Worm (Caenorhabditis elegans) whole organism, L1 larva: ENCODE results near the gene mig-38.

Experiments used
- F16B12.6 ChIP-seq: fragments of 150-350 bp; optimal IDR thresholded peaks from 2 replicates; lab custom pipeline; 2014; ENCODE audit warnings: missing biosample characterization, missing genetic modification characterization
- Y116A8C.19 ChIP-seq: sonication (generic microtip); optimal IDR thresholded peaks from 2 replicates; lab custom pipeline; 2016; ENCODE audit warnings: missing compliant biosample characterization, missing genetic modification characterization, borderline replicate concordance
- ama-1 ChIP-seq: fragments of 150-350 bp; optimal IDR thresholded peaks from 2 replicates; lab custom pipeline; 2014
- blmp-1 ChIP-seq: fragments of 150-350 bp; optimal IDR thresholded peaks from 2 replicates; lab custom pipeline; 2014; ENCODE audit warnings: missing biosample characterization, missing genetic modification characterization
- ceh-63 ChIP-seq: fragments of 200-800 bp; sonication (Bioruptor generic); optimal IDR thresholded peaks from 2 replicates; lab custom pipeline; 2018; ENCODE audit warnings: mild to moderate bottlenecking, missing genetic modification characterization, missing compliant biosample characterization
- ceh-90 ChIP-seq: sonication (generic microtip); optimal IDR thresholded peaks from 2 replicates; lab custom pipeline; 2016; ENCODE audit warnings: missing genetic modification characterization, missing compliant biosample characterization
- dsc-1 ChIP-seq: sonication (generic microtip); optimal IDR thresholded peaks from 2 replicates; lab custom pipeline; 2016; ENCODE audit warnings: mild to moderate bottlenecking, missing genetic modification characterization, missing compliant biosample characterization
- efl-1 ChIP-seq, 4 experiments: fragments of 150-350 bp; optimal IDR thresholded peaks in 3 of 4; peaks in 1 of 4; 1 replicate in 1 of 4; 2 replicates in 3 of 4; lab custom pipeline; 2014; ENCODE audit warnings: missing biosample characterization in 2 of 4, missing genetic modification characterization in 2 of 4, missing genetic modification reagents in 2 of 4
- efl-3 ChIP-seq: fragments of 200-800 bp; sonication (Bioruptor generic); optimal IDR thresholded peaks from 2 replicates; lab custom pipeline; 2018; ENCODE audit warnings: mild to moderate bottlenecking, missing genetic modification characterization, missing compliant biosample characterization
- elt-2 ChIP-seq: sonication (generic microtip); optimal IDR thresholded peaks from 2 replicates; lab custom pipeline; 2016; ENCODE audit warnings: missing genetic modification characterization, mild to moderate bottlenecking, inconsistent platforms, missing compliant biosample characterization, missing genetic modification reagents
- fkh-8 ChIP-seq: sonication (generic microtip); optimal IDR thresholded peaks from 2 replicates; lab custom pipeline; 2016; ENCODE audit warnings: mild to moderate bottlenecking, missing genetic modification characterization, missing compliant biosample characterization
- fos-1 ChIP-seq: fragments of 150-350 bp; optimal IDR thresholded peaks from 2 replicates; lab custom pipeline; 2014; ENCODE audit warnings: missing biosample characterization, missing genetic modification characterization
- grh-1 ChIP-seq: fragments of 200-800 bp; sonication (Bioruptor generic); IDR thresholded peaks from 2 replicates; pipeline ENCODE4 v1.3.6; 2022; ENCODE audit warnings: missing genetic modification reagents, missing genetic modification characterization, missing compliant biosample characterization
- hlh-4 ChIP-seq: sonication (generic microtip); optimal IDR thresholded peaks from 2 replicates; lab custom pipeline; 2016; ENCODE audit warnings: mild to moderate bottlenecking, missing genetic modification characterization, missing compliant biosample characterization
- isw-1 ChIP-seq: fragments of 200-800 bp; sonication (Bioruptor generic); IDR thresholded peaks from 2 replicates; pipeline ENCODE4 v1.3.6; 2022; ENCODE audit warnings: missing genetic modification characterization, missing compliant biosample characterization
- jun-1 ChIP-seq: fragments of 150-350 bp; optimal IDR thresholded peaks from 2 replicates; lab custom pipeline; 2014; ENCODE audit warnings: missing biosample characterization, missing genetic modification reagents, missing genetic modification characterization
- lin-14 ChIP-seq: fragments of 200-800 bp; sonication (Bioruptor generic); optimal IDR thresholded peaks from 2 replicates; lab custom pipeline; 2018; ENCODE audit warnings: mild to moderate bottlenecking, missing genetic modification characterization, moderate library complexity, missing compliant biosample characterization
- lin-15B ChIP-seq: fragments of 150-350 bp; sonication (generic microtip); optimal IDR thresholded peaks from 3 replicates; lab custom pipeline; 2014; ENCODE audit warnings: missing biosample characterization, missing genetic modification characterization
- lin-39 ChIP-seq: fragments of 150-350 bp; optimal IDR thresholded peaks from 2 replicates; lab custom pipeline; 2014; ENCODE audit warnings: missing biosample characterization, missing genetic modification reagents, missing genetic modification characterization
- lsy-2 ChIP-seq, 2 experiments: fragments of 150-350 bp; optimal IDR thresholded peaks; 2 replicates each; lab custom pipeline; 2014; ENCODE audit warnings: missing biosample characterization in 2 of 2, missing genetic modification characterization in 2 of 2
- mdl-1 ChIP-seq, 2 experiments: fragments of 150-350 bp; optimal IDR thresholded peaks; 2 replicates each; lab custom pipeline; 2014 to 2017; ENCODE audit warnings: missing biosample characterization in 2 of 2, missing genetic modification characterization in 2 of 2, inconsistent platforms in 1 of 2
- mef-2 ChIP-seq: fragments of 150-350 bp; optimal IDR thresholded peaks from 2 replicates; lab custom pipeline; 2014; ENCODE audit warnings: missing biosample characterization, missing genetic modification characterization
- mep-1 ChIP-seq: fragments of 150-350 bp; optimal IDR thresholded peaks from 2 replicates; lab custom pipeline; 2014; ENCODE audit warnings: missing biosample characterization, missing genetic modification characterization
- nhr-11 ChIP-seq: fragments of 150-350 bp; optimal IDR thresholded peaks from 2 replicates; lab custom pipeline; 2014; ENCODE audit warnings: missing biosample characterization, missing genetic modification characterization
- nhr-19 ChIP-seq: fragments of 200-800 bp; sonication (Bioruptor generic); conservative IDR thresholded peaks from 2 replicates; pipeline ENCODE4 v1.3.6; 2022; ENCODE audit warnings: missing genetic modification characterization, missing compliant biosample characterization
- nhr-20 ChIP-seq: sonication (generic microtip); optimal IDR thresholded peaks from 2 replicates; lab custom pipeline; 2016; ENCODE audit warnings: mild to moderate bottlenecking, missing genetic modification characterization, missing compliant biosample characterization
- nhr-47 ChIP-seq: sonication (generic microtip); optimal IDR thresholded peaks from 2 replicates; lab custom pipeline; 2016; ENCODE audit warnings: mild to moderate bottlenecking, missing genetic modification characterization, moderate library complexity, missing compliant biosample characterization
- nhr-71 ChIP-seq: sonication (generic microtip); optimal IDR thresholded peaks from 2 replicates; lab custom pipeline; 2016; ENCODE audit warnings: mild to moderate bottlenecking, missing genetic modification characterization, moderate library complexity, missing compliant biosample characterization
- nhr-77 ChIP-seq: fragments of 150-350 bp; optimal IDR thresholded peaks from 2 replicates; lab custom pipeline; 2014; ENCODE audit warnings: missing biosample characterization, missing genetic modification characterization
- nhr-85 ChIP-seq: sonication (generic microtip); peaks from one replicate; lab custom pipeline; 2016; ENCODE audit warnings: missing genetic modification characterization, inconsistent platforms, missing compliant biosample characterization
- rnt-1 ChIP-seq: sonication (generic microtip); optimal IDR thresholded peaks from 2 replicates; lab custom pipeline; 2016; ENCODE audit warnings: mild to moderate bottlenecking, missing genetic modification characterization, moderate library complexity, missing compliant biosample characterization
- snu-23 ChIP-seq: sonication (generic microtip); optimal IDR thresholded peaks from 2 replicates; lab custom pipeline; 2016; ENCODE audit warnings: missing genetic modification characterization, missing compliant biosample characterization
- sptf-1 ChIP-seq: fragments of 150-350 bp; optimal IDR thresholded peaks from 2 replicates; lab custom pipeline; 2014; ENCODE audit warnings: missing biosample characterization, missing genetic modification characterization
- tbx-2 ChIP-seq: sonication (generic microtip); optimal IDR thresholded peaks from 2 replicates; lab custom pipeline; 2016; ENCODE audit warnings: missing genetic modification characterization, missing compliant biosample characterization
- unc-130 ChIP-seq: fragments of 150-350 bp; optimal IDR thresholded peaks from 2 replicates; lab custom pipeline; 2017; ENCODE audit warnings: missing biosample characterization, missing genetic modification characterization, inconsistent platforms
- unc-30 ChIP-seq: sonication (generic microtip); optimal IDR thresholded peaks from 2 replicates; lab custom pipeline; 2017; ENCODE audit warnings: missing biosample characterization, missing genetic modification characterization
- unc-62 ChIP-seq: fragments of 150-350 bp; optimal IDR thresholded peaks from 2 replicates; lab custom pipeline; 2014; ENCODE audit warnings: missing biosample characterization, missing genetic modification reagents, missing genetic modification characterization
- unc-98 ChIP-seq: fragments of 200-800 bp; sonication (Bioruptor generic); IDR thresholded peaks from 2 replicates; pipeline ENCODE4 v1.3.6; 2022; ENCODE audit warnings: missing genetic modification characterization, missing compliant biosample characterization
- xbp-1 ChIP-seq: sonication (generic microtip); optimal IDR thresholded peaks from 2 replicates; lab custom pipeline; 2016; ENCODE audit warnings: missing genetic modification characterization, missing compliant biosample characterization
- zip-4 ChIP-seq: fragments of 200-800 bp; sonication (Bioruptor generic); optimal IDR thresholded peaks from 2 replicates; lab custom pipeline; 2018; ENCODE audit warnings: mild to moderate bottlenecking, missing genetic modification characterization, moderate library complexity, missing compliant biosample characterization
- ztf-11 ChIP-seq, 2 experiments: sonication (generic microtip); optimal IDR thresholded peaks; 2 replicates each; lab custom pipeline; 2016 to 2017; ENCODE audit warnings: missing genetic modification characterization in 2 of 2, missing biosample characterization in 1 of 2, missing compliant biosample characterization in 1 of 2

mig-38 gene

DNA sequence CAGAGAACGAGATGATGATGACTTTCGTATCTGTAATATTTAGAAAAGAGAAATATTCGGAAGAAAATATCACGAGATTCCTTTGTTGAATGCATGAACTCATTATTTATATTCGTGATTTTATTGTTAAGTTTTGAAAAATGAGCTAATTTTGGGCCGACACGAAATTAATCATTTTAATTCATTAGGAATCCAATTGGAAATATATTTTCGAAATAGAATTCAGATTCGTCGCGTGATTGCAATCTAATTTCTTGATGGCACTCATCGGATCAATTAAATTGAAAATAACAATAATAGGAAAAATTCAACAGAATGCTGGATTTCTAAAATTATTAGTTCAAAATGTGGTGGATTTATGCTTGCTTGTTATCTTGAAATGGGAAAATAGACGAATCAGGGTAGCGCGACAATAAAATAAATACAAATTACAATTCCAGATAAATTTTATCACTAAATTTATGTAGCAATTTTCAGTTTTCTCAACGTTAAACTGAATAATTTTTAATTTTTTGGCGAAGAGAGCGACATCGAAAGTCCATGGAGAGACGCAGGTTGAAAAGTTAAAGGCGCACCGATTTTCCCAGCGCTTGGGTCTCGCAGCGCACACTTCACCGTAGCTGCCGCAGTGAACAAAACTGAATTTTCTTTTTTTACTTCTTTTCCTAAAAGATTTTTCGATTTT, 7.8 kb downstream of the mig-38 start (continued):
- TF ChIP-seq sptf-1 (no peak), mef-2 (tag; lab: Kevin White, UChicago) (peak; percentile 6), ama-1 (lab: Kevin White, UChicago) (peak; percentile 27), nhr-19 (GFP tag; lab: Robert Waterston, UW) (peak; percentile 72), nhr-85 (tag; lab: Kevin White, UChicago) (peak; percentile 92), nhr-77 (tag; lab: Kevin White, UChicago) (peak; percentile 31), efl-1 (optimal IDR thresholded peaks at IDR 0.05; lab: Kevin White, UChicago) (peak; percentile 76 to 84), efl-1 (GFP tag; optimal IDR thresholded peaks at IDR 0.05 in 1 of 2; lab: Kevin White, UChicago) (peak; percentile 71 to 97), nhr-11 (tag; lab: Kevin White, UChicago) (no peak), xbp-1 (tag; lab: Kevin White, UChicago) (peak; percentile 67), hlh-4 (tag; lab: Kevin White, UChicago) (no peak), rnt-1 (tag; lab: Kevin White, UChicago) (peak; percentile 80), mdl-1 (tag; optimal IDR thresholded peaks at IDR 0.05; lab: Kevin White, UChicago) (peak in 1 of 2 experiments; percentile 60), elt-2 (tag; lab: Kevin White, UChicago) (no peak), zip-4 (GFP tag; lab: Kevin White, UChicago) (no peak), unc-130 (tag; lab: Kevin White, UChicago) (peak; percentile 56), lin-14 (GFP tag; lab: Kevin White, UChicago) (peak; percentile 72), lin-39 (peak; percentile 34), nhr-20 (tag; lab: Kevin White, UChicago) (peak; percentile 73)

- no peak for TF ChIP-seq efl-3
- TF ChIP-seq grh-1 (GFP tag; lab: Robert Waterston, UW) = no peak
- no peak for TF ChIP-seq efl-1 (optimal IDR thresholded peaks at IDR 0.05; lab: Kevin White, UChicago)
- TF ChIP-seq efl-1 (GFP tag; optimal IDR thresholded peaks at IDR 0.05 in 1 of 2; lab: Kevin White, UChicago) = peak in 1 of 2 experiments; percentile 91
- no peak for TF ChIP-seq unc-30 (tag; lab: Kevin White, UChicago)
- no peak for TF ChIP-seq snu-23
- no peak for TF ChIP-seq jun-1 (tag; lab: Kevin White, UChicago)
- no peak for TF ChIP-seq ceh-90 (tag; lab: Kevin White, UChicago)
- TF ChIP-seq, all 84 proteins: peak for 1
Observed at ce11 chrIV:11602498-11603068, 8.5 kb downstream of the mig-38 start, which contains the start of gene rps-11. Gene rps-11, plus strand, starts transcription at chrIV:11602641.

DNA sequence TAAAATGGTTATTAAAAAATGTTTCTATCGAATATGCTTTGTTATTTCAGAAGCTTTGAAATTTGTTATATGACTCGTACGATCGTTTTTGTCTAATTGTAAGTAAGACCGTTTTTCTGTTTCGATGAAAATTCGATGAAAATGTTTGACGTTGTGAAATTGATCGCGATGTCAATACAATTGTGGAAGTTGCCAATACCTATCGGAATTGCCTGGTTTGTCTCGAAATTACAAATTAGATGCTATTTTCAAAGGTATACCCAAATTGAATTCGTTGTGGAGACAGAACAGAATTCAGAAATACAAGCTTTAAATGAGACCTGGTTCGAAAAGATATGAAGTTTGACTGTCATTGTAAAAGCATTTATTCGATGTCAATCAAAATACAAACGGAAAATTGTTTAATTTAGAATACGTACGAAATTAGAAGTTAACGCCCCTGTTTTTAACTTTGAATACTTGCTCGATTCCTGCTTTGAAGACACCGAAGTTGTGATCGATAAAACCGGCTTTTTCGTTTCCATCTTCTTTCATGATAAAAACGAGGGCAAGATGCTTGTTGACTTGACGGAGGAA, 9.3 kb downstream of the mig-38 start:
- TF ChIP-seq nhr-85 (tag; lab: Kevin White, UChicago) = peak; percentile 1
- TF ChIP-seq lsy-2 (tag; optimal IDR thresholded peaks at IDR 0.05; lab: Kevin White, UChicago) = peak in 1 of 2 experiments; percentile 22
- TF ChIP-seq nhr-71 = no peak
- TF ChIP-seq ama-1 (lab: Kevin White, UChicago) = peak; percentile 13
- TF ChIP-seq nhr-19 (GFP tag; lab: Robert Waterston, UW) = no peak
- no peak for TF ChIP-seq isw-1 (GFP tag; lab: Robert Waterston, UW)
- TF ChIP-seq fos-1 (tag; lab: Kevin White, UChicago) = no peak

DNA sequence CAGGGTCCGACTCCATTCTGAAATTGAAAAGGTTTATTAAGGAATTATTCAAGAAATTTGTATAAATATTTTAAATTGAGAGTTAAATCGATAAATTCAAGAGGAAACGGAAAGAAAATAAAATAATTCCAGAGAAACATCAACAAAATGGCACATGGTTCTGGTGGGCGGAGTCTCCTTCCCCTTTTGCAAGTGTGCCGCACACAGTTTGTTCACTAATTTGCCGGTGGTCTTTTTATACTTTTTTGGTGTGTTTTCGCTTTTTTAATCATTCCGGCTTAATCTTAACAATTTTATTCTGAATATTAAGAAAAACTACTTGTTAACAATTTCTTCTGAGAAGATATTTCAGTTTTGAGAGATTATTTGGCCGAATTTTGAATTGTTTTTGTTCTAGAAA, 10.9 kb downstream of the mig-38 start, which contains the start of the genes ragc-1 and Y24F12A.1:
Gene ragc-1 (minus strand): TSS at position 25 of the 400 bp plus-strand sequence.
Gene Y24F12A.1 (plus strand): TSS at position 346 of the 400 bp plus-strand sequence.
- peak; percentile 13 for TF ChIP-seq lin-15B (tag; lab: Kevin White, UChicago)
- peak; percentile 55 for TF ChIP-seq lin-14 (GFP tag; lab: Kevin White, UChicago)
- TF ChIP-seq dsc-1 (tag; lab: Kevin White, UChicago) = peak; percentile 34
- TF ChIP-seq Y116A8C.19 (tag; lab: Kevin White, UChicago) = no peak
- TF ChIP-seq nhr-47 (tag; lab: Kevin White, UChicago) = peak; percentile 41
- peak; percentile 38 for TF ChIP-seq mep-1 (tag; lab: Kevin White, UChicago)
- peak; percentile 61 for TF ChIP-seq unc-130 (tag; lab: Kevin White, UChicago)
- peak; percentile 48 for TF ChIP-seq rnt-1 (tag; lab: Kevin White, UChicago)
- TF ChIP-seq ceh-63 = no peak
- TF ChIP-seq nhr-71 = peak; percentile 52
- TF ChIP-seq fkh-8 (tag; lab: Kevin White, UChicago) = peak; percentile 22
- no peak for TF ChIP-seq nhr-77 (tag; lab: Kevin White, UChicago)
- peak; percentile 42 for TF ChIP-seq xbp-1 (tag; lab: Kevin White, UChicago)
- TF ChIP-seq ztf-11 (tag; optimal IDR thresholded peaks at IDR 0.05; lab: Kevin White, UChicago) = no peak
- TF ChIP-seq unc-62 (GFP tag; lab: Kevin White, UChicago) = no peak
- TF ChIP-seq F16B12.6 = no peak
- TF ChIP-seq unc-98 (GFP tag; lab: Robert Waterston, UW) = no peak
- peak; percentile 24 for TF ChIP-seq tbx-2
- TF ChIP-seq blmp-1 (tag; lab: Kevin White, UChicago) = peak; percentile 58
- TF ChIP-seq lsy-2 (tag; optimal IDR thresholded peaks at IDR 0.05; lab: Kevin White, UChicago) = peak; percentile 58 to 68
- no peak for TF ChIP-seq efl-3
- TF ChIP-seq snu-23 = peak; percentile 41
- no peak for TF ChIP-seq ama-1 (lab: Kevin White, UChicago)
- TF ChIP-seq efl-1 (optimal IDR thresholded peaks at IDR 0.05; lab: Kevin White, UChicago) = peak; percentile 28 to 48
- peak; percentile 53 to 92 for TF ChIP-seq efl-1 (GFP tag; optimal IDR thresholded peaks at IDR 0.05 in 1 of 2; lab: Kevin White, UChicago)
